Worm (Caenorhabditis elegans): ENCODE measurements around the gene nhr-12.

- TF ChIP-seq dao-5 (tag; optimal IDR thresholded peaks at IDR 0.05) (no peak), him-1 (tag; optimal IDR thresholded peaks at IDR 0.05) (no peak)
Measured at ce11 chrV:10064221-10064620, 19.6 kb downstream of the nhr-12 start, which contains the start of gene fipr-13.

All from whole organism, L4/young adult.